Worm (Caenorhabditis elegans) whole organism, late embryonic: ENCODE data around the gene unc-27.

Experiments used
- T23F11.4 ChIP-seq: fragments of 200-800 bp; sonication (Bioruptor generic); optimal IDR thresholded peaks from 2 replicates; lab custom pipeline; 2018; ENCODE audit warnings: mild to moderate bottlenecking, missing genetic modification characterization, missing compliant biosample characterization
- ama-1 ChIP-seq: fragments of 150-350 bp; optimal IDR thresholded peaks from 2 replicates; lab custom pipeline; 2014
- ceh-18 ChIP-seq: sonication (generic microtip); optimal IDR thresholded peaks from 2 replicates; lab custom pipeline; 2016; ENCODE audit warnings: missing genetic modification characterization, missing compliant biosample characterization
- ceh-22 ChIP-seq: sonication (generic microtip); optimal IDR thresholded peaks from 2 replicates; lab custom pipeline; 2017; ENCODE audit warnings: missing biosample characterization, missing genetic modification characterization
- ceh-24 ChIP-seq: sonication (generic microtip); optimal IDR thresholded peaks from 2 replicates; lab custom pipeline; 2016; ENCODE audit warnings: mild to moderate bottlenecking, missing genetic modification characterization, missing compliant biosample characterization
- ceh-34 ChIP-seq: sonication (generic microtip); optimal IDR thresholded peaks from 2 replicates; lab custom pipeline; 2016; ENCODE audit warnings: mild to moderate bottlenecking, missing genetic modification characterization, missing compliant biosample characterization
- ceh-45 ChIP-seq: fragments of 200-800 bp; sonication (Bioruptor generic); IDR thresholded peaks from 2 replicates; pipeline ENCODE4 v1.3.6; 2022; ENCODE audit warnings: missing genetic modification reagents, missing genetic modification characterization, missing compliant biosample characterization
- ceh-9 ChIP-seq: sonication (generic microtip); optimal IDR thresholded peaks from 2 replicates; lab custom pipeline; 2016; ENCODE audit warnings: mild to moderate bottlenecking, missing genetic modification characterization, inconsistent platforms, missing compliant biosample characterization
- dve-1 ChIP-seq: sonication (generic microtip); optimal IDR thresholded peaks from 2 replicates; lab custom pipeline; 2017; ENCODE audit warnings: antibody characterized with exemption, mild to moderate bottlenecking, missing genetic modification characterization, missing compliant biosample characterization
- fax-1 ChIP-seq: sonication (generic microtip); optimal IDR thresholded peaks from 2 replicates; lab custom pipeline; 2016; ENCODE audit warnings: missing genotype, missing genetic modification characterization, missing compliant biosample characterization
- fkh-10 ChIP-seq: fragments of 150-350 bp; optimal IDR thresholded peaks from 2 replicates; lab custom pipeline; 2014; ENCODE audit warnings: missing biosample characterization, missing genetic modification reagents, missing genetic modification characterization
- gmeb-2 ChIP-seq: sonication (generic microtip); optimal IDR thresholded peaks from 2 replicates; lab custom pipeline; 2016; ENCODE audit warnings: missing genetic modification characterization, inconsistent platforms, missing compliant biosample characterization
- hlh-13 ChIP-seq: fragments of 200-800 bp; sonication (Bioruptor generic); optimal IDR thresholded peaks from 2 replicates; lab custom pipeline; 2018; ENCODE audit warnings: mild to moderate bottlenecking, missing genetic modification characterization, missing compliant biosample characterization
- hlh-30 ChIP-seq: sonication (generic microtip); optimal IDR thresholded peaks from 2 replicates; lab custom pipeline; 2017; ENCODE audit warnings: antibody characterized with exemption, missing genetic modification characterization, missing compliant biosample characterization; ENCODE audit not compliant: insufficient read depth
- hlh-6 ChIP-seq: sonication (generic microtip); optimal IDR thresholded peaks from 2 replicates; lab custom pipeline; 2016; ENCODE audit warnings: missing genotype, missing genetic modification characterization, missing compliant biosample characterization
- npax-4 ChIP-seq: sonication (generic microtip); optimal IDR thresholded peaks from 2 replicates; lab custom pipeline; 2016; ENCODE audit warnings: missing genetic modification characterization, missing compliant biosample characterization
- pat-9 ChIP-seq: fragments of 200-800 bp; sonication (Bioruptor generic); optimal IDR thresholded peaks from 2 replicates; lab custom pipeline; 2018; ENCODE audit warnings: mild to moderate bottlenecking, missing genetic modification characterization, moderate library complexity, missing compliant biosample characterization
- pax-1 ChIP-seq: fragments of 150-350 bp; optimal IDR thresholded peaks from 2 replicates; lab custom pipeline; 2014; ENCODE audit warnings: missing biosample characterization, missing genetic modification characterization
- pha-4 ChIP-seq: fragments of 150-350 bp; optimal IDR thresholded peaks from 2 replicates; lab custom pipeline; 2018; ENCODE audit warnings: missing biosample characterization, missing genetic modification reagents, missing genetic modification characterization
- pqm-1 ChIP-seq: sonication (generic microtip); optimal IDR thresholded peaks from 2 replicates; lab custom pipeline; 2016; ENCODE audit warnings: missing genetic modification characterization, missing compliant biosample characterization
- pros-1 ChIP-seq: fragments of 150-350 bp; optimal IDR thresholded peaks from 2 replicates; lab custom pipeline; 2014; ENCODE audit warnings: missing biosample characterization, missing genetic modification reagents, missing genetic modification characterization
- ref-2 ChIP-seq: sonication (generic microtip); optimal IDR thresholded peaks from 2 replicates; lab custom pipeline; 2016; ENCODE audit warnings: missing genetic modification characterization, missing compliant biosample characterization
- rnt-1 ChIP-seq: sonication (generic microtip); optimal IDR thresholded peaks from 2 replicates; lab custom pipeline; 2016; ENCODE audit warnings: missing genetic modification characterization, missing compliant biosample characterization
- unc-3 ChIP-seq, 2 experiments: fragments of 200-800 bp in 1 of 2; sonication (Bioruptor generic) in 1 of 2; sonication (generic microtip) in 1 of 2; conservative IDR thresholded peaks in 1 of 2; optimal IDR thresholded peaks in 1 of 2; 2 replicates each; pipeline versions ENCODE4 v1.3.6 to Lab custom; 2016 to 2022; ENCODE audit warnings: missing compliant biosample characterization in 2 of 2, missing genetic modification characterization in 2 of 2, missing genetic modification reagents in 1 of 2
- unc-55 ChIP-seq: sonication (generic microtip); optimal IDR thresholded peaks from 2 replicates; lab custom pipeline; 2017; ENCODE audit warnings: missing biosample characterization, missing genetic modification reagents, missing genetic modification characterization

unc-27 gene

ce11 chrX:8835887-8836348 is 46.7 kb downstream of the unc-27 start, which contains the start of gene C28G1.2 (continued):
- TF ChIP-seq pat-9 (tag; lab: Kevin White, UChicago) (peak; percentile 93), pros-1 (tag; lab: Kevin White, UChicago) (peak; percentile 75), ceh-24 (tag; lab: Kevin White, UChicago) (peak; percentile 79), ceh-18 (peak; percentile 94), fax-1 (tag; lab: Kevin White, UChicago) (peak; percentile 89), hlh-6 (tag; lab: Kevin White, UChicago) (peak; percentile 93), pqm-1 (peak; percentile 85), unc-3 (GFP tag; conservative IDR thresholded peaks at IDR 0.05; lab: Robert Waterston, UW) (peak; percentile 97), unc-3 (tag; optimal IDR thresholded peaks at IDR 0.05; lab: Kevin White, UChicago) (peak; percentile 94), ref-2 (tag; lab: Kevin White, UChicago) (peak; percentile 98), ceh-34 (tag; lab: Kevin White, UChicago) (peak; percentile 97), ama-1 (no peak), dve-1 (tag; lab: Kevin White, UChicago) (peak; percentile 89), T23F11.4 (GFP tag; lab: Kevin White, UChicago) (peak; percentile 96), gmeb-2 (tag; lab: Kevin White, UChicago) (peak; percentile 94), rnt-1 (tag; lab: Kevin White, UChicago) (peak; percentile 96), npax-4 (peak; percentile 85), ceh-22 (tag; lab: Kevin White, UChicago) (peak; percentile 8)

ce11 chrX:8838176-8838575 is 48.9 kb downstream of the unc-27 start:
- TF ChIP-seq ceh-45 (GFP tag; lab: Robert Waterston, UW) (no peak), fkh-10 (GFP tag; lab: Kevin White, UChicago) (no peak), hlh-13 (GFP tag; lab: Kevin White, UChicago) (no peak), pax-1 (tag; lab: Kevin White, UChicago) (no peak), ceh-9 (tag; lab: Kevin White, UChicago) (no peak), pha-4 (tag; lab: Kevin White, UChicago) (no peak), hlh-30 (tag; lab: Kevin White, UChicago) (no peak), ama-1 (no peak), unc-55 (GFP tag; lab: Kevin White, UChicago) (no peak)
